Worm (Caenorhabditis elegans) whole organism, L4 larva: Measurements from ENCODE around the gene dpl-1.

Experiments
- ZK546.5 ChIP-seq, 2 experiments: sonication (generic microtip); optimal IDR thresholded peaks; 2 replicates each; lab custom pipeline; 2017; ENCODE audit warnings: missing biosample characterization in 2 of 2, missing genetic modification characterization in 2 of 2
- gei-8 ChIP-seq: fragments of 200-800 bp; sonication (Bioruptor generic); optimal IDR thresholded peaks from 2 replicates; lab custom pipeline; 2018; ENCODE audit warnings: mild to moderate bottlenecking, missing genetic modification characterization, missing compliant biosample characterization
- mxl-3 ChIP-seq: fragments of 200-800 bp; sonication (Bioruptor generic); optimal IDR thresholded peaks from 2 replicates; lab custom pipeline; 2018; ENCODE audit warnings: mild to moderate bottlenecking, missing genetic modification characterization, missing compliant biosample characterization
- unc-39 ChIP-seq: sonication (generic microtip); optimal IDR thresholded peaks from 2 replicates; lab custom pipeline; 2017; ENCODE audit warnings: missing biosample characterization, missing genetic modification characterization

DNA sequence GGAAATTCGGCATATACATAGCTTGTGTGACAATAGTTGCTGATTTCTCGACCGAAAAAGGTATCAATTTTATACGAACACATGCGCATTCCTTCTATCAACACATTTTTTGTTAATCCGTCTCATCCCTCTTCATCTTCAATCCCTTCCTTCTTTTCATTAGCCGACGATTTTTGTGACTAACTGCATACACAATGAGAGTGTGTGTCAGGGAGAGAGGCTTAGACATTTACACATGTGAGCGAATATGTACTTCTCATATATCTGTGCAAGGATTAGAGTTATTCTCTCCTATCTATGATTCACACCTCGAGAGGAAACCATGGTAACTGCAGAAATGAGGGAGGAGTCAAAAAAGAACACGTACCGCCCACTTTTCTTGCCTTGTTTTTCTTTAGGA is 39.4 kb upstream of the dpl-1 start:
- TF ChIP-seq ZK546.5 (tag; optimal IDR thresholded peaks at IDR 0.05; lab: Kevin White, UChicago) (no peak), unc-39 (tag; lab: Kevin White, UChicago) (no peak), gei-8 (GFP tag; lab: Kevin White, UChicago) (no peak), mxl-3 (peak; percentile 11)
